Fruit fly (Drosophila melanogaster): ENCODE data around the gene Cyp28d2.

Cyp28d2 gene

DNA sequence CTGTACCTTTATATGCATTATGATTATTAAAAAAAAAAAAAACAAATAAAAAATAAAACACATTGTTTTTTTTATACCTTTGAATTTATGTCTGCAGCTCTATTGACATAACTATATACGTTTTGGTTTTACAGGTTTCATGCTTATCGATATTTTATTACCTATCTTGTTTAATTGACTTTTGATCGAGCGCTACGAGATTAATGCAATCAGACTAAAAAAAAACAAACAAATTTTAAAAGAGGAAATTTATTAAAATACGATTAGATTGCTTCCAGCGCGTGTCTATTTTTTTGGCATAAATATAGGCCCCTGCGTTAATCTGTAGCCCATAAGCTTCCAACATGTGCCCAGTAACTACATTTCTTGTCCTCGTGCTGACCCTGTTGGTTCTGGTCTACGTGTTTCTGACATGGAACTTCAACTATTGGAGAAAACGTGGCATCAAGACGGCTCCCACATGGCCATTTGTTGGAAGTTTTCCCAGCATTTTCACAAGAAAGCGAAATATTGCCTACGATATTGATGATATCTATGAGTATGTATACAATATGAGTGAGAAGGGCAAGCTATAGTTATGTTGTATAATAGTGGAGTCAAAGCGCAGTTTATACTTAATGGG is at the start of gene Cyp28d2:
TSS of gene Cyp28d2 (plus strand) at position 304 of the 622 bp plus-strand sequence.
- peak; percentile 1 for TF ChIP-seq Vsx2 (GFP tag; optimal IDR thresholded peaks at IDR 0.05; ENCODE audit: partially characterized antibody)
- no peak for TF ChIP-seq Abd-B (GFP tag; optimal IDR thresholded peaks at IDR 0.05)
- TF ChIP-seq jim (GFP tag; optimal IDR thresholded peaks at IDR 0.05): peak; percentile 8
- TF ChIP-seq Hr83 (GFP tag; optimal IDR thresholded peaks at IDR 0.05; ENCODE audit: poor library complexity, severe bottlenecking): no peak
- TF ChIP-seq dl (GFP tag; optimal IDR thresholded peaks at IDR 0.05; ENCODE audit: insufficient read depth in 1 of 2, partially characterized antibody in 2 of 2): no peak

- TF ChIP-seq Myc (optimal IDR thresholded peaks at IDR 0.05) (no peak), CG32264 (GFP tag; optimal IDR thresholded peaks at IDR 0.05) (no peak), sv (GFP tag; optimal IDR thresholded peaks at IDR 0.05) (no peak), psq (GFP tag; optimal IDR thresholded peaks at IDR 0.05) (no peak), N (GFP tag; optimal IDR thresholded peaks at IDR 0.05) (no peak), ey (GFP tag; optimal IDR thresholded peaks at IDR 0.05) (no peak)
Measured at dm6 chr2L:5186543-5186942, 20.5 kb upstream of the Cyp28d2 start.

- TF ChIP-seq Abd-B (GFP tag; optimal IDR thresholded peaks at IDR 0.05): no peak
- TF ChIP-seq sv (GFP tag; optimal IDR thresholded peaks at IDR 0.05): no peak
- TF ChIP-seq Mio (GFP tag; optimal IDR thresholded peaks at IDR 0.05): no peak
- TF ChIP-seq CrebA (GFP tag; optimal IDR thresholded peaks at IDR 0.05; ENCODE audit: borderline replicate concordance): peak; percentile 40
- TF ChIP-seq dsf (GFP tag; optimal IDR thresholded peaks at IDR 0.05; ENCODE audit: borderline replicate concordance): no peak
- TF ChIP-seq jim (GFP tag; optimal IDR thresholded peaks at IDR 0.05): no peak
- peak; percentile 39 for TF ChIP-seq Vsx2 (GFP tag; optimal IDR thresholded peaks at IDR 0.05; ENCODE audit: partially characterized antibody)
Measured at dm6 chr2L:5195639-5196038, 11.4 kb upstream of the Cyp28d2 start.

DNA sequence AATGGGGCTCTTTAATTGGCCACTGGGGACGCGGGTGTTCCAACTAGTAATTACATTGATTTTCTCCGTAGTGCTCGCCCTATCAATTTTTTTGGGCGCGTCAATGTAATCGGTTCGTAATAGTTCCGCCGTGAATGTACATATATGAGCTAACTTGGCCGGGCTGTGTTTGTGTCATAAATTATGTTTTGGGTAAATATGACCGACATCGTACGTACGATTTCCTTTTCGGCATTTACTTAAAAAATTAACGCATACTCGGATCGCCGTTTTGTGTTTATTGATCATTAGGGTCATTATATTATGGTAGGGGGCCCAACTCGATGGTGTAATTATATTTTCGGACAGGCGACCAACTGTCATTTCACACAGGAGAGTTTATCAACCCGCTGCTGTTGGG is 10.4 kb upstream of the Cyp28d2 start:
- no peak for TF ChIP-seq Mio (GFP tag; optimal IDR thresholded peaks at IDR 0.05)
- TF ChIP-seq tai (GFP tag; optimal IDR thresholded peaks at IDR 0.05): no peak
- TF ChIP-seq h (GFP tag; optimal IDR thresholded peaks at IDR 0.05): no peak
- TF ChIP-seq Sp1 (GFP tag; optimal IDR thresholded peaks at IDR 0.05): no peak
- peak; percentile 31 for TF ChIP-seq sv (GFP tag; optimal IDR thresholded peaks at IDR 0.05)
- no peak for TF ChIP-seq Vsx2 (GFP tag; optimal IDR thresholded peaks at IDR 0.05; ENCODE audit: partially characterized antibody)
- no peak for TF ChIP-seq lola (GFP tag; optimal IDR thresholded peaks at IDR 0.05)

dm6 chr2L:5197200-5197599 is 9.9 kb upstream of the Cyp28d2 start:
- TF ChIP-seq woc (GFP tag; optimal IDR thresholded peaks at IDR 0.05): no peak
- no peak for TF ChIP-seq psq (GFP tag; optimal IDR thresholded peaks at IDR 0.05)
- TF ChIP-seq Abd-B (GFP tag; optimal IDR thresholded peaks at IDR 0.05): no peak
- no peak for TF ChIP-seq Mio (GFP tag; optimal IDR thresholded peaks at IDR 0.05)
- TF ChIP-seq N (GFP tag; optimal IDR thresholded peaks at IDR 0.05): no peak
- no peak for TF ChIP-seq Sp1 (GFP tag; optimal IDR thresholded peaks at IDR 0.05)
- no peak for TF ChIP-seq rgr (GFP tag; optimal IDR thresholded peaks at IDR 0.05)
- no peak for TF ChIP-seq fru (GFP tag; optimal IDR thresholded peaks at IDR 0.05)
- TF ChIP-seq CG9705 (GFP tag; optimal IDR thresholded peaks at IDR 0.05): no peak
- no peak for TF ChIP-seq foxo (GFP tag; optimal IDR thresholded peaks at IDR 0.05)
- no peak for TF ChIP-seq dmrt93B (GFP tag; optimal IDR thresholded peaks at IDR 0.05)

DNA sequence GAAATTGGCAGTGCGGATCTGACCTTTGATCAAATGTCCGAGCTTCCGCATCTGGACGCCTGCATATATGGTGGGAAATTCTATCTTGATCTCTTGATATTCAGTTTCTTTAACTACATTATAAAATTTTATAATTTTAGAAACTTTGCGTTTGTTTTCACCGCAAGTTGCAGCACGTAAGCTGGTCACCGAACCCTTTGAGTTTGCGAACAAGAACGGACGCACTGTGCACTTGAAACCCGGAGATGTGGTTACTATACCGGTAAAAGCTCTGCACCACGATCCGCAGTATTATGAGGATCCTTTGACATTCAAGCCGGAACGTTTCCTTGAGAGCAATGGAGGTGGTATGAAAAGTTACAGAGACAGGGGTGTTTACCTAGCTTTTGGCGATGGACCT is 1.5 kb downstream of the Cyp28d2 start:
- no peak for TF ChIP-seq Dif (GFP tag; optimal IDR thresholded peaks at IDR 0.05; ENCODE audit: partially characterized antibody)
- no peak for TF ChIP-seq HLH106 (tag; optimal IDR thresholded peaks at IDR 0.05)
- TF ChIP-seq brk (GFP tag; optimal IDR thresholded peaks at IDR 0.05): no peak
- no peak for TF ChIP-seq br (GFP tag; optimal IDR thresholded peaks at IDR 0.05)
- TF ChIP-seq dl (GFP tag; optimal IDR thresholded peaks at IDR 0.05; ENCODE audit: insufficient read depth in 1 of 2, partially characterized antibody in 2 of 2): no peak
- peak; percentile 40 for TF ChIP-seq Dfd (GFP tag; optimal IDR thresholded peaks at IDR 0.05)
- TF ChIP-seq foxo (GFP tag; optimal IDR thresholded peaks at IDR 0.05): no peak
- no peak for TF ChIP-seq woc (GFP tag; optimal IDR thresholded peaks at IDR 0.05)

Data from whole organism, wandering third instar larva.